Worm (Caenorhabditis elegans) whole organism, L4 larva: ENCODE results near the gene acc-3.

Source experiments
- F10B5.3 ChIP-seq: sonication (generic microtip); optimal IDR thresholded peaks from 2 replicates; lab custom pipeline; 2016; ENCODE audit warnings: mild to moderate bottlenecking, missing genetic modification characterization, missing compliant biosample characterization
- F37D6.2 ChIP-seq: sonication (generic microtip); optimal IDR thresholded peaks from 2 replicates; lab custom pipeline; 2016; ENCODE audit warnings: mild to moderate bottlenecking, missing genetic modification characterization, missing compliant biosample characterization
- F44E2.7 ChIP-seq: fragments of 200-800 bp; sonication (Bioruptor generic); IDR thresholded peaks from 2 replicates; pipeline ENCODE4 v2.1.2; 2022; ENCODE audit warnings: missing genetic modification characterization, missing compliant biosample characterization
- T20F7.1 ChIP-seq: fragments of 200-800 bp; sonication (Bioruptor generic); optimal IDR thresholded peaks from 2 replicates; lab custom pipeline; 2018; ENCODE audit warnings: mild to moderate bottlenecking, missing genetic modification characterization, missing compliant biosample characterization
- T26A8.4 ChIP-seq: fragments of 200-800 bp; sonication (Bioruptor generic); IDR thresholded peaks from 2 replicates; pipeline ENCODE4 v1.3.6; 2022; ENCODE audit warnings: missing genetic modification characterization, missing compliant biosample characterization
- Y75B8A.6 ChIP-seq: fragments of 200-800 bp; sonication (Bioruptor generic); IDR thresholded peaks from 2 replicates; pipeline ENCODE4 v1.3.6; 2022; ENCODE audit warnings: missing genetic modification reagents, missing genetic modification characterization, missing compliant biosample characterization
- ZK337.2 ChIP-seq: fragments of 200-800 bp; sonication (Bioruptor generic); IDR thresholded peaks from 2 replicates; pipeline ENCODE4 v1.3.6; 2022; ENCODE audit warnings: missing genetic modification reagents, missing genetic modification characterization, missing compliant biosample characterization
- ZK546.5 ChIP-seq, 2 experiments: sonication (generic microtip); optimal IDR thresholded peaks; 2 replicates each; lab custom pipeline; 2017; ENCODE audit warnings: missing biosample characterization in 2 of 2, missing genetic modification characterization in 2 of 2
- aha-1 ChIP-seq: fragments of 150-350 bp; peaks from one replicate; lab custom pipeline; 2014; ENCODE audit warnings: missing biosample characterization, missing genetic modification characterization
- aly-2 ChIP-seq: sonication (generic microtip); optimal IDR thresholded peaks from 2 replicates; lab custom pipeline; 2018; ENCODE audit warnings: missing biosample characterization, missing genetic modification characterization
- ama-1 ChIP-seq: fragments of 150-350 bp; optimal IDR thresholded peaks from 2 replicates; lab custom pipeline; 2014; ENCODE audit warnings: inconsistent platforms, mixed read lengths
- arid-1 ChIP-seq: fragments of 200-800 bp; sonication (Bioruptor generic); conservative IDR thresholded peaks from 2 replicates; pipeline ENCODE4 v1.3.6; 2022; ENCODE audit warnings: missing genetic modification reagents, missing genetic modification characterization, missing compliant biosample characterization
- ceh-20 ChIP-seq: fragments of 200-800 bp; sonication (Bioruptor generic); IDR thresholded peaks from 2 replicates; pipeline ENCODE4 v1.3.6; 2022; ENCODE audit warnings: missing genetic modification reagents, missing genetic modification characterization, missing compliant biosample characterization
- ceh-28 ChIP-seq: fragments of 150-350 bp; optimal IDR thresholded peaks from 2 replicates; lab custom pipeline; 2014; ENCODE audit warnings: missing biosample characterization, missing genetic modification reagents, missing genetic modification characterization
- ceh-32 ChIP-seq: sonication (generic microtip); optimal IDR thresholded peaks from 2 replicates; lab custom pipeline; 2016; ENCODE audit warnings: mild to moderate bottlenecking, missing genetic modification characterization, missing compliant biosample characterization; ENCODE audit not compliant: poor library complexity
- ces-1 ChIP-seq: fragments of 150-350 bp; sonication (generic microtip); optimal IDR thresholded peaks from 4 replicates; lab custom pipeline; 2014; ENCODE audit warnings: missing biosample characterization, missing genetic modification reagents, missing genetic modification characterization
- ctbp-1 ChIP-seq: fragments of 200-800 bp; sonication (Bioruptor generic); IDR thresholded peaks from 2 replicates; pipeline ENCODE4 v1.3.6; 2022; ENCODE audit warnings: missing genetic modification reagents, missing genetic modification characterization, missing compliant biosample characterization
- daf-16 ChIP-seq, 3 experiments: sonication (generic microtip); optimal IDR thresholded peaks; 2 replicates each; lab custom pipeline; 2016 to 2017; ENCODE audit warnings: missing genetic modification characterization in 3 of 3, missing genetic modification reagents in 3 of 3, mild to moderate bottlenecking in 2 of 3, missing compliant biosample characterization in 2 of 3, missing biosample characterization in 1 of 3, moderate library complexity in 1 of 3
- dmd-6 ChIP-seq: fragments of 200-800 bp; sonication (Bioruptor generic); IDR thresholded peaks from 2 replicates; pipeline ENCODE4 v1.3.6; 2022; ENCODE audit warnings: missing genetic modification reagents, missing genetic modification characterization, missing compliant biosample characterization
- dmd-9 ChIP-seq: fragments of 200-800 bp; sonication (Bioruptor generic); IDR thresholded peaks from 2 replicates; pipeline ENCODE4 v1.3.6; 2022; ENCODE audit warnings: missing genetic modification reagents, missing genetic modification characterization, missing compliant biosample characterization
- duxl-1 ChIP-seq: sonication (generic microtip); optimal IDR thresholded peaks from 2 replicates; lab custom pipeline; 2016; ENCODE audit warnings: mild to moderate bottlenecking, missing genetic modification characterization, moderate library complexity, missing compliant biosample characterization; ENCODE audit not compliant: poor library complexity
- egl-27 ChIP-seq: sonication (generic microtip); optimal IDR thresholded peaks from 3 replicates; lab custom pipeline; 2017; ENCODE audit warnings: missing biosample characterization, missing genetic modification reagents, missing genetic modification characterization
- fkh-10 ChIP-seq: fragments of 150-350 bp; optimal IDR thresholded peaks from 2 replicates; lab custom pipeline; 2014; ENCODE audit warnings: missing biosample characterization, missing genetic modification reagents, missing genetic modification characterization
- gei-8 ChIP-seq: fragments of 200-800 bp; sonication (Bioruptor generic); optimal IDR thresholded peaks from 2 replicates; lab custom pipeline; 2018; ENCODE audit warnings: mild to moderate bottlenecking, missing genetic modification characterization, missing compliant biosample characterization
- hif-1 ChIP-seq, 2 experiments: sonication (generic microtip); optimal IDR thresholded peaks; 2 replicates each; lab custom pipeline; 2016 to 2017; ENCODE audit warnings: missing compliant biosample characterization in 2 of 2, missing genetic modification characterization in 2 of 2, missing genetic modification reagents in 2 of 2, missing genotype in 2 of 2, mild to moderate bottlenecking in 1 of 2
- hmg-1.1 ChIP-seq: fragments of 200-800 bp; sonication (Bioruptor generic); IDR thresholded peaks from 2 replicates; pipeline ENCODE4 v1.3.6; 2022; ENCODE audit warnings: missing genetic modification reagents, missing genetic modification characterization, missing compliant biosample characterization
- lim-7 ChIP-seq: fragments of 200-800 bp; sonication (Bioruptor generic); IDR thresholded peaks from 2 replicates; pipeline ENCODE4 v1.3.6; 2022; ENCODE audit warnings: missing genetic modification characterization, missing compliant biosample characterization
- lin-13 ChIP-seq: fragments of 150-350 bp; optimal IDR thresholded peaks from 2 replicates; lab custom pipeline; 2014; ENCODE audit warnings: missing biosample characterization, missing genetic modification reagents, missing genetic modification characterization
- lin-38 ChIP-seq: fragments of 200-800 bp; sonication (Bioruptor generic); IDR thresholded peaks from 2 replicates; pipeline ENCODE4 v1.3.6; 2022; ENCODE audit warnings: missing genetic modification reagents, missing genetic modification characterization, missing compliant biosample characterization
- lsy-2 ChIP-seq, 2 experiments: fragments of 150-350 bp in 1 of 2; sonication (generic microtip) in 1 of 2; optimal IDR thresholded peaks; 2 replicates each; lab custom pipeline; 2014 to 2017; ENCODE audit warnings: missing biosample characterization in 2 of 2, missing genetic modification characterization in 2 of 2
- mdt-29 ChIP-seq: fragments of 200-800 bp; sonication (Bioruptor generic); IDR thresholded peaks from 2 replicates; pipeline ENCODE4 v1.3.6; 2022; ENCODE audit warnings: missing genetic modification reagents, missing genetic modification characterization, missing compliant biosample characterization
- mxl-2 ChIP-seq: fragments of 200-800 bp; sonication (Bioruptor generic); conservative IDR thresholded peaks from 2 replicates; pipeline ENCODE4 v1.3.6; 2022; ENCODE audit warnings: missing genetic modification reagents, missing genetic modification characterization, missing compliant biosample characterization
- nhr-102 ChIP-seq: sonication (generic microtip); optimal IDR thresholded peaks from 2 replicates; lab custom pipeline; 2016; ENCODE audit warnings: mild to moderate bottlenecking, missing genetic modification characterization, moderate library complexity, missing compliant biosample characterization
- nhr-11 ChIP-seq: fragments of 150-350 bp; optimal IDR thresholded peaks from 2 replicates; lab custom pipeline; 2014; ENCODE audit warnings: missing biosample characterization, missing genetic modification characterization
- nhr-237 ChIP-seq: sonication (generic microtip); optimal IDR thresholded peaks from 2 replicates; lab custom pipeline; 2017; ENCODE audit warnings: missing biosample characterization, missing genetic modification characterization
- nhr-25 ChIP-seq: sonication (generic microtip); optimal IDR thresholded peaks from 2 replicates; lab custom pipeline; 2017; ENCODE audit warnings: missing genetic modification characterization, mild to moderate bottlenecking, missing compliant biosample characterization, antibody characterized with exemption, moderate library complexity, borderline replicate concordance; ENCODE audit not compliant: insufficient read depth
- nhr-28 ChIP-seq: fragments of 150-350 bp; optimal IDR thresholded peaks from 2 replicates; lab custom pipeline; 2014; ENCODE audit warnings: missing biosample characterization, missing genetic modification characterization
- nhr-42 ChIP-seq: fragments of 200-800 bp; sonication (Bioruptor generic); IDR thresholded peaks from 2 replicates; pipeline ENCODE4 v1.3.6; 2022; ENCODE audit warnings: missing genetic modification characterization, missing compliant biosample characterization
- nhr-6 ChIP-seq: fragments of 150-350 bp; optimal IDR thresholded peaks from 2 replicates; lab custom pipeline; 2014; ENCODE audit warnings: missing biosample characterization, missing genetic modification characterization
- nhr-77 ChIP-seq: fragments of 150-350 bp; optimal IDR thresholded peaks from 2 replicates; lab custom pipeline; 2014; ENCODE audit warnings: missing biosample characterization, missing genetic modification characterization
- rbr-2 ChIP-seq: sonication (generic microtip); optimal IDR thresholded peaks from 2 replicates; lab custom pipeline; 2016; ENCODE audit warnings: missing genotype, missing genetic modification characterization, missing compliant biosample characterization
- snpc-1.2 ChIP-seq: fragments of 200-800 bp; sonication (Bioruptor generic); IDR thresholded peaks from 2 replicates; pipeline ENCODE4 v1.3.6; 2022; ENCODE audit warnings: missing genetic modification reagents, missing genetic modification characterization, missing compliant biosample characterization
- tag-97 ChIP-seq: fragments of 200-800 bp; sonication (Bioruptor generic); IDR thresholded peaks from 2 replicates; pipeline ENCODE4 v1.3.6; 2022; ENCODE audit warnings: missing genetic modification characterization, missing compliant biosample characterization
- unc-62 ChIP-seq, 3 experiments: fragments of 150-350 bp in 1 of 3; sonication (generic microtip); optimal IDR thresholded peaks in 2 of 3; peaks in 1 of 3; 1 replicate in 1 of 3; 2 replicates in 2 of 3; lab custom pipeline; 2014 to 2017; ENCODE audit warnings: missing biosample characterization in 3 of 3, missing genetic modification characterization in 3 of 3, missing genetic modification reagents in 3 of 3, missing genotype in 1 of 3
- zfp-3 ChIP-seq: fragments of 200-800 bp; sonication (Bioruptor generic); conservative IDR thresholded peaks from 2 replicates; pipeline ENCODE4 v1.3.6; 2022; ENCODE audit warnings: missing genetic modification reagents, missing genetic modification characterization, missing compliant biosample characterization
- zip-2 ChIP-seq: fragments of 150-350 bp; optimal IDR thresholded peaks from 2 replicates; lab custom pipeline; 2014; ENCODE audit warnings: missing biosample characterization, missing genetic modification characterization
- ztf-11 ChIP-seq: fragments of 150-350 bp; optimal IDR thresholded peaks from 2 replicates; lab custom pipeline; 2014; ENCODE audit warnings: missing biosample characterization, missing genetic modification characterization

The acc-3 gene

DNA sequence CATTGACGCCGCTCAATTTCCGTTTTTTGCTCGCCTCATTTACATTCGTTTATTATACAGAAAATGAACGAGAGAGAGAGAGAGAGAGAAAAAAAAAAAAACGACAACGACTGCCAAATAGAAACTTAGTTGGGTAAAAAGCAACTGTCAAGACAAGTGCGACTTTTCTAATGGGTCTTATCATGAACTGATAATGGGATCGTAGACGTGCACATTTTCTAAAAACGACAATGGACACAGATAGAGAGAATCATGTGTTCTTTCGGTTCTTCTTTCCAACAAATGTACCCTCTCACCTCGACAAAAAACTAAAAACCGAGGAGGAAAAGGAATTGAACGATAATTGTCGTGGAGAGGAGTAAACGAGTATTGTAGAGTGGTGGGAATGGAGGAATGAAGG is 27.2 kb downstream of the acc-3 start (continued):
- TF ChIP-seq daf-16 (GFP tag; optimal IDR thresholded peaks at IDR 0.05; lab: Kevin White, UChicago) (no peak), daf-16 (tag; optimal IDR thresholded peaks at IDR 0.05; lab: Kevin White, UChicago) (peak; percentile 62), arid-1 (GFP tag; lab: Robert Waterston, UW) (no peak), zfp-3 (GFP tag; lab: Robert Waterston, UW) (no peak), mxl-2 (GFP tag; lab: Robert Waterston, UW) (no peak), dmd-6 (GFP tag; lab: Robert Waterston, UW) (peak; percentile 90), fkh-10 (GFP tag; lab: Kevin White, UChicago) (no peak), T20F7.1 (GFP tag; lab: Kevin White, UChicago) (no peak), ZK337.2 (GFP tag; lab: Robert Waterston, UW) (no peak), nhr-102 (tag; lab: Kevin White, UChicago) (peak; percentile 46), nhr-77 (tag; lab: Kevin White, UChicago) (peak; percentile 72)

DNA sequence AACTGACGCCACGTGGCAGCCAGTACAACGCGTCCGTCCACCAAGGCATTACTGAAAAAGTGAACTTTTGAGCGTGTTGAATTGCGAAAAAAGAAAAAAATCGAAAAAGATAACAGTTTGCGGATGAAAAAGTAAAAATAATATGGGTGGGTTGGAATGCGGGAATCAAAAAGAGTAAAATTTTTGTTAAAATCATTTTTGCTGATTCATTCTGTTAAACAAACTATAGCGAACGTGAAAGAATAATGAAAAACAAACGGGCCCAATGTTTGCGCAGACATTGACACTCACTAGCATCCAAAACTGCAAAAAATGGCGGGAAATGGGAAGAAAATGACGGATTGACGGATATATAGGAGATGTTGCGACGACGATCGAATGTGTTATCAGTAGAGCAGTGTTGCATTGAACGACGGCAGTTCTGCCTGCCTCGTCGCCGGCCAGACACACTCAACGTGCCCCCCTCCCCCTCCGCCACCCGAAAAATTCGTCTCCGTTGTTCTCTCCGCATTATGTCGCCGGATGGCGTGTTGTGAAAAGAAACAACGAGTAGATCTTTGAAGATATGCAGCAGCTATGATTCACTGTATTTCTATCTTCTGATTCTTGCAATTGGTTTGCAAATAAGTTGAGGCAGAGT is 27.8 kb downstream of the acc-3 start, which contains the start of gene hyl-2:
Gene hyl-2, minus strand, starts transcription at position 51 of the 640 bp plus-strand sequence.
- TF ChIP-seq hmg-1.1 (GFP tag; lab: Robert Waterston, UW) (peak; percentile 30; the same call in 1 of the 2 replicates), mdt-29 (0 out of 2 replicates have a peak, but pooled peaks have one; percentile 38), lim-7 (0 out of 2 replicates have a peak, but pooled peaks have one; percentile 39), ces-1 (GFP tag; lab: Kevin White, UChicago) (no peak), lin-13 (peak; percentile 7), ctbp-1 (GFP tag; lab: Robert Waterston, UW) (peak; percentile 55; the same call in 1 of the 2 replicates), egl-27 (tag; lab: Kevin White, UChicago) (no peak), ceh-28 (tag; lab: Kevin White, UChicago) (no peak), Y75B8A.6 (GFP tag; lab: Robert Waterston, UW) (no peak), aha-1 (tag; lab: Kevin White, UChicago) (no peak), ZK546.5 (tag; optimal IDR thresholded peaks at IDR 0.05; lab: Kevin White, UChicago) (no peak), F10B5.3 (no peak), unc-62 (GFP tag; optimal IDR thresholded peaks at IDR 0.05 in 1 of 2; lab: Kevin White, UChicago) (peak in 1 of 2 experiments; percentile 82), unc-62 (tag; optimal IDR thresholded peaks at IDR 0.05; lab: Kevin White, UChicago) (no peak), T26A8.4 (GFP tag; lab: Robert Waterston, UW) (no peak), ceh-20 (GFP tag; lab: Robert Waterston, UW) (0 out of 2 replicates have a peak, but pooled peaks have one; percentile 33), zfp-3 (GFP tag; lab: Robert Waterston, UW) (no peak), duxl-1 (tag; lab: Kevin White, UChicago) (no peak), ceh-32 (no peak), nhr-11 (tag; lab: Kevin White, UChicago) (peak; percentile 10), nhr-25 (tag; lab: Kevin White, UChicago) (peak; percentile 3), arid-1 (GFP tag; lab: Robert Waterston, UW) (no peak), zip-2 (no peak), tag-97 (GFP tag; lab: Robert Waterston, UW) (0 out of 2 replicates have a peak, but pooled peaks have one; percentile 35), gei-8 (GFP tag; lab: Kevin White, UChicago) (no peak), nhr-42 (GFP tag; lab: Robert Waterston, UW) (no peak), F37D6.2 (tag; lab: Kevin White, UChicago) (no peak), ama-1 (lab: Kevin White, UChicago) (no peak), F44E2.7 (no peak), snpc-1.2 (GFP tag; lab: Robert Waterston, UW) (no peak), nhr-237 (no peak), nhr-6 (no peak), ztf-11 (tag; lab: Kevin White, UChicago) (no peak), nhr-28 (tag; lab: Kevin White, UChicago) (peak; percentile 5), aly-2 (tag; lab: Kevin White, UChicago) (no peak), hif-1 (tag; optimal IDR thresholded peaks at IDR 0.05; lab: Kevin White, UChicago) (no peak), lsy-2 (tag; optimal IDR thresholded peaks at IDR 0.05; lab: Kevin White, UChicago) (peak in 1 of 2 experiments; percentile 54), rbr-2 (tag; lab: Kevin White, UChicago) (peak; percentile 32), dmd-9 (no peak), nhr-77 (tag; lab: Kevin White, UChicago) (no peak), lin-38 (GFP tag; lab: Robert Waterston, UW) (peak; percentile 76)
